Fruit fly (Drosophila melanogaster): ENCODE data around the gene PGRP-SB1.

PGRP-SB1 gene

dm6 chr3L:16711430-16712228, 16.2 kb downstream of the PGRP-SB1 start, which contains the start of the genes CG43954, Lasp and Dab (continued):
- TF ChIP-seq slbo (GFP tag; IDR thresholded peaks at IDR 0.05) (peak; percentile 47), CG1832 (GFP tag; optimal IDR thresholded peaks at IDR 0.05) (no peak), CG13624 (GFP tag; optimal IDR thresholded peaks at IDR 0.05) (no peak), HmgZ (tag; optimal IDR thresholded peaks at IDR 0.05) (peak; percentile 51), wdn (GFP tag; IDR thresholded peaks at IDR 0.05) (no peak), CG7372 (GFP tag; IDR thresholded peaks at IDR 0.05) (no peak), row (GFP tag; IDR thresholded peaks at IDR 0.05) (peak; percentile 22; the same call in 1 of the 3 replicates), CG6813 (GFP tag; optimal IDR thresholded peaks at IDR 0.05) (no peak), h (optimal IDR thresholded peaks at IDR 0.05) (no peak), unpg (GFP tag; optimal IDR thresholded peaks at IDR 0.05) (peak; percentile 32), Dp (GFP tag; optimal IDR thresholded peaks at IDR 0.05) (peak; percentile 79), hbn (GFP tag; IDR thresholded peaks at IDR 0.05; ENCODE audit: partially characterized antibody) (no peak), p53 (GFP tag; optimal IDR thresholded peaks at IDR 0.05) (no peak), Med (GFP tag) (peak; percentile 89), CG10209 (GFP tag; optimal IDR thresholded peaks at IDR 0.05) (no peak), CG6854 (GFP tag; optimal IDR thresholded peaks at IDR 0.05) (peak; percentile 59), fru (optimal IDR thresholded peaks at IDR 0.05) (no peak), trh (GFP tag; optimal IDR thresholded peaks at IDR 0.05) (no peak), insv (GFP tag; optimal IDR thresholded peaks at IDR 0.05) (peak in 1 of 2 experiments; percentile 23), NC2α (GFP tag; optimal IDR thresholded peaks at IDR 0.05) (peak; percentile 14), NC2β (GFP tag; optimal IDR thresholded peaks at IDR 0.05) (no peak), Hmr (GFP tag; optimal IDR thresholded peaks at IDR 0.05) (peak; percentile 78), sug (tag; optimal IDR thresholded peaks at IDR 0.05) (peak; percentile 52), grn (GFP tag; optimal IDR thresholded peaks at IDR 0.05) (peak; percentile 32), NK7.1 (GFP tag; optimal IDR thresholded peaks at IDR 0.05) (no peak), Antp (GFP tag; optimal IDR thresholded peaks at IDR 0.05) (no peak), PHDP (tag; optimal IDR thresholded peaks at IDR 0.05) (peak; percentile 9), Lim3 (GFP tag; IDR thresholded peaks at IDR 0.05) (no peak)

dm6 chr3L:16710258-16711020, 17.4 kb downstream of the PGRP-SB1 start:
- peak; percentile 54; the same call in 2 of the 3 replicates for TF ChIP-seq CG7357 (GFP tag; IDR thresholded peaks at IDR 0.05)
- 0 out of 2 replicates have a peak, but pooled peaks have one; percentile 42 for TF ChIP-seq Awh (GFP tag; IDR thresholded peaks at IDR 0.05)
- TF ChIP-seq chn (GFP tag; optimal IDR thresholded peaks at IDR 0.05) = no peak
- no peak for TF ChIP-seq CG6765 (GFP tag; optimal IDR thresholded peaks at IDR 0.05)
- TF ChIP-seq CG4617 (GFP tag; optimal IDR thresholded peaks at IDR 0.05; ENCODE audit: borderline replicate concordance) = no peak
- no peak for TF ChIP-seq CG11398 (GFP tag; optimal IDR thresholded peaks at IDR 0.05)
- TF ChIP-seq Dek (tag; optimal IDR thresholded peaks at IDR 0.05) = peak; percentile 25
- TF ChIP-seq CG10321 (GFP tag; IDR thresholded peaks at IDR 0.05) = peak; percentile 92
- no peak for TF ChIP-seq TFAM (GFP tag; optimal IDR thresholded peaks at IDR 0.05)
- TF ChIP-seq fd64A (GFP tag; optimal IDR thresholded peaks at IDR 0.05) = no peak
- TF ChIP-seq ken (GFP tag; IDR thresholded peaks at IDR 0.05) = 0 out of 3 replicates have a peak, but pooled peaks have one; percentile 32
- peak; percentile 22; the same call in 1 of the 2 replicates for TF ChIP-seq esg (GFP tag; conservative IDR thresholded peaks at IDR 0.05)
- TF ChIP-seq chinmo (GFP tag; IDR thresholded peaks at IDR 0.05; ENCODE audit: partially characterized antibody) = 0 out of 4 replicates have a peak, but pooled peaks have one; percentile 46
- no peak for TF ChIP-seq NC2α (GFP tag; optimal IDR thresholded peaks at IDR 0.05)
- TF ChIP-seq Deaf1 (tag; optimal IDR thresholded peaks at IDR 0.05) = peak; percentile 27
- TF ChIP-seq CG10209 (GFP tag; optimal IDR thresholded peaks at IDR 0.05) = peak; percentile 32
- TF ChIP-seq sna (GFP tag; IDR thresholded peaks at IDR 0.05; ENCODE audit: partially characterized antibody) = no peak
- TF ChIP-seq Six4 (GFP tag; optimal IDR thresholded peaks at IDR 0.05) = peak; percentile 36
- TF ChIP-seq jing (GFP tag; optimal IDR thresholded peaks at IDR 0.05) = no peak
- no peak for TF ChIP-seq zen2 (GFP tag; IDR thresholded peaks at IDR 0.05; ENCODE audit: partially characterized antibody)
- peak; percentile 42 for TF ChIP-seq grau (tag; optimal IDR thresholded peaks at IDR 0.05)
- no peak for TF ChIP-seq org-1 (GFP tag; optimal IDR thresholded peaks at IDR 0.05)

All from whole organism, embryonic.